Fruit fly (Drosophila melanogaster) whole organism: ENCODE measurements around the gene syd.

Source experiments
- CG8478 ChIP-seq: fragments of >200 bp; optimal IDR thresholded peaks from 2 replicates; lab custom pipeline; 2018; ENCODE audit warnings: inconsistent platforms
- Dll ChIP-seq: fragments of >200 bp; optimal IDR thresholded peaks from 2 replicates; lab custom pipeline; 2017
- EcR ChIP-seq, 2 experiments: fragments of >200 bp; optimal IDR thresholded peaks; 2 replicates each; lab custom pipeline; 2017; ENCODE audit warnings: missing biosample characterization in 2 of 2, missing genetic modification characterization in 2 of 2, missing genetic modification reagents in 2 of 2
- pan ChIP-seq: fragments of >200 bp; optimal IDR thresholded peaks from 2 replicates; lab custom pipeline; 2017
- psq ChIP-seq: fragments of >200 bp; optimal IDR thresholded peaks from 2 replicates; lab custom pipeline; 2017
- usp ChIP-seq: fragments of >200 bp; optimal IDR thresholded peaks from 2 replicates; lab custom pipeline; 2017; ENCODE audit warnings: missing biosample characterization, missing genetic modification characterization, mixed read lengths

Gene syd

DNA sequence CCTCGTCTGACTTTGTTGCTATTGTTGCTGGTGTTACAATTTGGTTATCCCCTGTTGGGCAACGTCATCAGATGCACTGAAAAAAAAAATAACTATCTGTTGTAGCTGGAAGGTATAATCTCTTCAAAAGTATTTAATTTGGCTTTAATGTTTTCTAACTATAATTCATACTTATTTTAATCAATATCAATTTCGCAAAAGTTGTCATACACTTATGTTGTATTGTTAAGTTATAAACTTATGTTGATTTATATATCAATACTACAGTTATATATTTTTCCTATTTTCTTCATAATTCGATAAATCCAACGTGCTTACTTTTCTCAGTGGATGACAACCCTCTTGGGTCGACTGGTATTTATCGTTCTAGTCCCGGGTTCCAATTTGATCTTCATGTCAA, 17.8 kb upstream of the syd start:
- no peak for TF ChIP-seq psq (lab: Kevin White, UChicago)
- TF ChIP-seq EcR (GFP tag; optimal IDR thresholded peaks at IDR 0.05; lab: Kevin White, UChicago), result no peak
- no peak for TF ChIP-seq CG8478
- no peak for TF ChIP-seq usp (GFP tag; lab: Kevin White, UChicago)
- no peak for TF ChIP-seq pan
- TF ChIP-seq Dll, result no peak

DNA sequence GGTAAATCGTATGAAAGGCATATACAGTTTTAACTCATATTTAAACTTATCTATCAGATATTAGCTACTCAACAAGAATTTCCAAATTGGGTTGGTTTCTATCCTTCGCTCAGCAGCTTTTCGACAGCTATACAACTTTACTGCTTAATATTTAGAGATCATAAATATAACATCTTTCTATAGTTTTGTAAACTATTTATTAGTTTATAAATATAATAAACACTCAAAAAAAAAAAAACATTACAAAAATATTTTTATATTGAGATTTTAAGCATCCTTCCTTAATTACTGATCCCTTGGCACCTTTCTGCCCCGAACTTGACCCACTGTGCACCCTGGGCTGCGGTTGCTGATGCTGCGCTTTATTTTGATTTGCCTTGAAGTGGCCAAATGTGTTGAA, 17.1 kb upstream of the syd start:
- TF ChIP-seq CG8478 (no peak), Dll (no peak), EcR (GFP tag; optimal IDR thresholded peaks at IDR 0.05; lab: Kevin White, UChicago) (no peak), pan (no peak), psq (lab: Kevin White, UChicago) (no peak), usp (GFP tag; lab: Kevin White, UChicago) (no peak)

DNA sequence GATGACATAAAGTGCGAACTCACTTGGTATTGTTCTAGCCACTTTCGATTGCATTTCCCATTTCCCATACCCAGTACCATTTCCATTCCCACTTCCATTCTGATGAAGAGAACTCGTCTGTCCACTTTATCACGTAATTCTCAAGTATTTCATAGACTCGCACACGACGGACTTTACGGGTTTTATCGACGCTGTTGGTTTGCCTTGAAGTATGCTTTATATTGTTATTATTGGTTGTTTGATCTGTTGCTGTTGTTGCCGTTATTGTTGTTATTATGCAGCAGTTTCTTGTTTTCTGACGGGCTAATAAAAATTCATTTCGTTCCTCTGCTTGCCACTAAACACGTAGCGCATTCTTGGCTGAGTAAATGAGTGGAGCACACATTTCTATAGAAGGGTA, 16.6 kb upstream of the syd start:
- TF ChIP-seq usp (GFP tag; lab: Kevin White, UChicago) (no peak), EcR (GFP tag; optimal IDR thresholded peaks at IDR 0.05; lab: Kevin White, UChicago) (no peak), Dll (no peak), psq (lab: Kevin White, UChicago) (no peak), CG8478 (no peak), pan (no peak)

DNA sequence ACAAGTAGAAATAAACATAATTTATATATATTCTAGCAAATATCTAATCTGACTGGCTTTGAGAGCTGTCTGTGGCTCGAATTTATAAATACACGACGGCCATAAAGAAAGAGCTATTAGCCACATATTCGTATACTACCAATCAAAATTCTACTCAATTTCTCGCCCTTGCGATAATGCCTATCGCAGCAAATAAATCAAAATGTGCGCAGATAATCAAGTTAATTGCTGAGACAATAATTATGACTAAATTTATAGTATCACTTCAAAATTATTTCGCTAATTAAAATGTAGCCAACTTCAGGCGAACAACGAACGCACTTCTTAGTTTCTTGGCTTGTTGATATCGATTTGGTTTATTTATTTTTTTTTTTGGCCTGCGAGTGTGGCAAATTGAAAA, 15.9 kb upstream of the syd start:
- TF ChIP-seq Dll (no peak), CG8478 (no peak)

DNA sequence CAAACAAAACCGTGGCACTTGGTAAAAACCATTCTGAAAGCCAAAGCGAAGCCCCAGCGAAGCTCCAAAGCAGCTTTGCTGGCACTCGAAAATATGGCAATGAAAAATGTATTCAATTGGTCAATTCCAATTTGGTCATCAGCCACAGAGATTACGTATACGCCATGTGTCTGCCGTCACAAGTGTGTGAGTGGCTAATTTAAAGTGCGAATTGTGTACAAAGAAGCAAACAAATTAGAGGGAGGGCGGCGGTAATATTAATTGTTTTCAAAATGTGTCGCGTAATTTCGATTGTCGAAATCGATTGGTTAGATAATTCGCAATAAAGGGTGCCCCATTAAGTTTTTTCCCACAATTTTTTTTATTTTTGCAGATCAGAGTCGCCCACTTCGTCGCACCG, 13.9 kb upstream of the syd start:
- TF ChIP-seq pan, result no peak
- TF ChIP-seq Dll, result no peak
- no peak for TF ChIP-seq psq (lab: Kevin White, UChicago)
- TF ChIP-seq EcR (GFP tag; optimal IDR thresholded peaks at IDR 0.05; lab: Kevin White, UChicago), result no peak
- TF ChIP-seq CG8478, result no peak
- no peak for TF ChIP-seq usp (GFP tag; lab: Kevin White, UChicago)

DNA sequence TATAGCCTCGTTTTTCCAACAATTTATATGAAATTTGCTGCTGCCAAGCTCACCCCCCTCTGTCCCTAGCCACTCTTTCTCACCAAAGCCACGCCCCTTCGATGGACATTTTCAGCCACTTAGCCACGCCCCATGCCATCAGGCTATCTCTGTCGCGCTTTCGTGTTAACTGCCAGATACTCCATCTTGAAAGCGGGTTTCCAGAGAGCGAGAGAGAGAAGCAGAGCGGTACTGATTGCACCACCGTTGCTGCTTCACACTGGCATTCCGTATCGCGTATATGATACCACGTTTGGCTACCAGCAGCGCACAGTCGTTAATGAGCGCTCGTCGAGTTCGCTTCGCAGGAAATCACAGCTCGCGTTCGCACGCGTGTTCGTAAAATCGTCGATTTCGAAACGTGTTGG, 12.0 kb upstream of the syd start, which contains the start of gene exex:
Gene exex, plus strand, starts transcription at position 307 of the 407 bp plus-strand sequence.
- peak; percentile 17 for TF ChIP-seq CG8478
- TF ChIP-seq EcR (GFP tag; optimal IDR thresholded peaks at IDR 0.05; lab: Kevin White, UChicago), result no peak

DNA sequence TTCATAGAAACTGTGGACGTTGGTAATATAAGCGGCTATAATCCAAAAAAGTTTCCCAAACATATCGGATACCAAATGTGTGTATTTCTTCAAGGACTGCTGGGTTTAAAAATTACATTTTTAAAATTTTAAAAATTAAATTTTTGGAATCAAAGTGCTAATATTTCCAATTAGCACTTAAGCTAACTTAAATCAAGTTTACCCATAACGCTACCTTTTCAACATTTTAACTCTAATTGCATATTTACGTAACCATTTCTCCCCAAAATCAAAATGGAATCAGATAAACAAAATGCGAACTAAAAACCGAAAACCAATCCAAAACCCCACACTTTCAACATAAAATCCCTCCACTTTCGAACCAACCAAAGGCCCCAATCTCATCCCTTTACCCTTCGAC, 10.3 kb upstream of the syd start, which contains the start of gene CG43880:
Gene CG43880, minus strand, starts transcription at position 101 of the 400 bp plus-strand sequence.
- no peak for TF ChIP-seq CG8478
- no peak for TF ChIP-seq psq (lab: Kevin White, UChicago)
- TF ChIP-seq EcR (GFP tag; optimal IDR thresholded peaks at IDR 0.05; lab: Kevin White, UChicago), result no peak
- no peak for TF ChIP-seq usp (GFP tag; lab: Kevin White, UChicago)
- TF ChIP-seq Dll, result no peak
- TF ChIP-seq pan, result no peak

DNA sequence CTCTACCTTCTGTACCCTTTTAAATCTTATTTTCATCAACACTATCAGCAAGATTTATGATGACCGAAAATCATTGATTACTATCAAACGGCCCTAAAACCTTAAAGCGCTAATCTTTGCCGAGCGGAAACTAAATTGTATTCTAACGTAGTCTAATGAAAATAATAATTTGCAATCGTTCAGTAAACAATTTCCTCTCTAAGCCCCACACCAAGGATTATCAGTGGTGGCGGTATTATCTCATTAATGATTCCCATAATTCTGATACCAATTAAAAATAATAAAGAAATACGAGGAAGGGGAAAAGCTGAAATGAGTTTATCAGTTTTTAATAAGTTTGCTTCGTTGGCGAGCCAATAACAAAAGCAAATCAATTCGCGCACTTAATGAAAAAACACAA, 8.0 kb upstream of the syd start:
- TF ChIP-seq CG8478 (no peak), psq (lab: Kevin White, UChicago) (no peak), pan (no peak), EcR (GFP tag; optimal IDR thresholded peaks at IDR 0.05; lab: Kevin White, UChicago) (no peak), Dll (no peak), usp (GFP tag; lab: Kevin White, UChicago) (no peak)

DNA sequence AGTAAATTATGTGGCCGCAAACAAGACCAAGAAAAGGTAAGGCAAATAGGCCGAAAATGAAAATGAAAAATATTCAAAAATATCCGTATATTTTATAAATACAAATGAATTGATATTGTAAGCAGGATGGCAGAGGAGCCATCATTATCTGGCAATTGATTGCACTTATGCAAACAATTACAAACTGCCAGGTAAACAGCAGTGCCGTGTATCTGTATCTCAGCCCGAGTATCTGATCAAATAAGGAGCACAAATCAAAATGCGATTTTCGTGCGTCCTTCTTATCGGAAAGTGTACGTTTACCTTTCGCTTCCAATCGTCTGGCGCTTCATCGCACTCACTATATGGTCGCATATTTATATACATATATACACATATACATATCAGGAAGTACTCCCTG, 7.1 kb upstream of the syd start:
- no peak for TF ChIP-seq Dll
- TF ChIP-seq CG8478, result no peak
- TF ChIP-seq usp (GFP tag; lab: Kevin White, UChicago), result no peak
- TF ChIP-seq psq (lab: Kevin White, UChicago), result no peak
- TF ChIP-seq EcR (GFP tag; optimal IDR thresholded peaks at IDR 0.05; lab: Kevin White, UChicago), result no peak
- no peak for TF ChIP-seq pan

DNA sequence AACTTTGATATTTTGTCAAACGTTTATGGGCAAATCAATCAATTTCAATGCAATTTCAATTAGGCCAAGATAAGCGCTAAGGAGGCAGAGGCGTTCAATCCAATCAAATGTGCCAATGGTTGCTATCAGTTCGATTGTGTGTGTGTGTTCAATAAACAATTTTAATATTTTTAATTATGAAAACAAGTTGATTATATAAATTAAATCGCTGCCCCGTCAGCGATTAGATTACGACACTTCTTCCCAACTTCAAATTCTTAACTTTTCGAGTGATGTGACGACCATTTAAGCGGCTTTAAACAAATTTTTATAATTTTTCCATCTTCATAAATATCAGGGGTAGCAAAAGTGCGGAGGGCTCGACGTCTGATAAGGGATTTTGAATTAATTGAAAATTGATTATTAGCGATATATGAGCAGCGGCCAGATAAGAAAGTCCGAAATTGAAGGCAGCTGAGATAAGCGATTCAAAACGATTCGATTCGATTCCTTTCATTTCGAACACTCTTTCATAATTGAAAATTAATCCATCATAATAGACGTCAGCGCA, 6.6 kb upstream of the syd start:
- TF ChIP-seq Dll (no peak), psq (lab: Kevin White, UChicago) (no peak), pan (no peak), usp (GFP tag; lab: Kevin White, UChicago) (no peak), EcR (GFP tag; optimal IDR thresholded peaks at IDR 0.05; lab: Kevin White, UChicago) (no peak), CG8478 (no peak)

DNA sequence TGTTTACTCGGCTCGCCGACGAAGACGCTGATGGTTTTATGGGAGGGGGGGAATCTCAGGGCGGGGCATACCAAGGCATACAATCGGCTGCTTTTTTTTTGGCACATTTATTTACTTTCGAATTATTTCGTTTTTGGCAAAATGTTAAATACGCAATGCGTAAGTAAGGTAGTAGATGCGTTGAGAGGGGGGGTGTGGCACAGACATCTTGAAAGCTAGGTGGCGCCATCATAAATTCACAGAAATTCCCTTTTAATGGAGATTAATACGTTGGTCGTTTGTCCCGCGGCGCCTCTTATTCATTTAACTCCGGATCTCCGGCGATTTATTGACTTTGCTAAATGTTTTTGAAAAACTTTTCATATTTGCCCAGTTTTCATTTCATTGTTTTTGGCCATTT, 5.6 kb upstream of the syd start:
- no peak for TF ChIP-seq Dll
- no peak for TF ChIP-seq CG8478
- TF ChIP-seq pan, result no peak
- TF ChIP-seq EcR (GFP tag; optimal IDR thresholded peaks at IDR 0.05; lab: Kevin White, UChicago), result no peak
- no peak for TF ChIP-seq usp (GFP tag; lab: Kevin White, UChicago)

DNA sequence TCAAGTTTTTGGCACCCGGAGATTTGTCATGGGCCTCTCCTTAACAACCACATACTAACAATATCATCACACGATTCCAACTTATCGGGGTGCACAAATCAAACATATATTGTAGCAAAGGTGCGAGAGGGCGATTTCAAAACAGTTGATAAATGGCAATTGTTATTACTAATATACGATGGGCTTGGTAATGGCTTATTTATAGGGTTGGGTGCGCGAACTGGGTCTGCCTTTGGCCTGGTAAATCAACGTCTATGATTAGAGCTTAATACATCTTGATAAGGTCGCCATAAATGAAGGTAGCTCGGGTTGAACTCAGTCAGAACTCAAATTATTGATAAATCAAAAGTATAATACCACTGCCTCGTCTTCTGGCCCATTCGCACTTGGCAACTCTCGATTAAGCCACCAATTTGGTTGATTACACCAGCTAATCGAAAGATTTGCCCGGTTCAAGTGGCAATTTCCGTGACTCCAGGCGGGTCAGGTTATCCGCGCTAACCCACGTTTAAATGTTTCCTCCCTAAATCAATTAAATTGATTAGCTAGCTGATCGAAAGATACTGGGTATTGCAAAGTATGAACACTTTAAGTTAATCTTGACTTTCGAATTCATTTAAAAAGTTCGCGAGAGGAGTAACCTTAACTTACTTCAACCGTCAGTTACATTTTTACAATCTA, 4.8 kb upstream of the syd start:
- TF ChIP-seq CG8478 (no peak), Dll (no peak), EcR (GFP tag; optimal IDR thresholded peaks at IDR 0.05; lab: Kevin White, UChicago) (no peak), psq (lab: Kevin White, UChicago) (no peak), usp (GFP tag; lab: Kevin White, UChicago) (no peak), pan (no peak)

DNA sequence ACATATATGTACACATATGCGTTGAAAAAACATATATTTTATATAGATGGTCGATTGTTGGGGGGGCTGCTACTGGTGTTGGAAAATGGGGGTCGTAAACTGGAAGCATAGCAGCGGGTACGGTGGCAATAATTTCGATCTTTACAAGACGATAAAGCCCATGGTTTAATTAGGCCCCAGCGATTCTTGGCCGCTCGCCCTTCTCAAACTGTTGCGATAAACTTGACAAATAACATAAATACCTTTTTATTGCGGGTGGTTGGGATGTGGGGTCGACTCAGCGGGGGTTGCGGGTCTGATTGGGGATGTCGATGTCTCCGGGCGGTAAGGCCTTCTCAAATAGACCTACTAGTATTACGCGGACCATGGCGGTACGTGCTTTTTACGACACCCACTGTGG, 2.7 kb upstream of the syd start:
- TF ChIP-seq pan (no peak), EcR (GFP tag; optimal IDR thresholded peaks at IDR 0.05; lab: Kevin White, UChicago) (no peak), CG8478 (no peak), usp (GFP tag; lab: Kevin White, UChicago) (no peak)
